Fruit fly (Drosophila melanogaster) S2 (cell line): ENCODE measurements around the gene Pbgs.

Source experiments
- CG8478 ChIP-seq: fragments of >200 bp; optimal IDR thresholded peaks from 2 replicates; lab custom pipeline; 2018
- CTCF ChIP-seq, 2 experiments: fragments of >200 bp; optimal IDR thresholded peaks; 2 replicates each; lab custom pipeline; 2018

DNA sequence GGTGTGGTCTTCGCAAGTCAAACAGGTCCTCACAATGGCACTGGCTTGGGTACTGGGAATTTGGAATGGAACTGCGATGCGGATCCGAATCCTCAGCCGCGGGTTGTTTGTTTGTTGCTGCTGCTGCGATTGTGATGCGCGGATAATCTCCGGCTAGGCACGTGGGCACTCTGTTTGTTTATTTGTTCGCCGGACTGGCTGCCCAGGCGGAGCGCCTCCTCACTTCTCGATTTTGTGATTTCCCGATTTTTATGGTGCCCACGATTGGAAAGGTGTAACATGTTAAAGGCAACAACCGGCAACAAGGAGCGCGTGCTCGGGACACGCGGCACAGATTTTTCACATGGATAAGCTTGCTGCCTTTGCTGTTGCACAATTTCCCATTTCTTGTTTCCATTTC lies 48.6 kb upstream of the Pbgs start:
- no peak for TF ChIP-seq CG8478 (lab: Kevin White, UChicago)
- TF ChIP-seq CTCF (optimal IDR thresholded peaks at IDR 0.05; lab: Kevin White, UChicago) = no peak
